Worm (Caenorhabditis elegans): ENCODE data around the gene srt-67.

Gene srt-67

DNA sequence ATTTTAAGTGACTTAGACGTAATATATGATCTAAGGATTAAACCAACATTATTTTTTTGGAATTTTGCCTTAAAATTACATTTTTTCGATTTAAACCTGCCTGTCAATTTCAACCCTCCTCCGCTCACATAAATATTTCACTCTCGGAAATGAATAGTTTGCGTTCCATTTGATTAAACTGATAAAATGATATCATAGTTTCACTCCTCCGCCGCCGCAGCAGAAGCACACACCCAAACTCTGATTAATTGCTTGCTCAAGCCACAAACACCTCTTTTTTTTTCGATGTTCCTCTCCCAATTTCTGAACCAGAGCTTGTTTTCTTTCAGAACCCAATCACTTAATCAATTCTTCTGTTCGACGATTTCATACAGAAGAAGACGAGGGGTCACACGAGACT is 34.2 kb downstream of the srt-67 start, which contains the start of gene Y49G5B.1:
Gene Y49G5B.1, plus strand, starts transcription at position 324 of the 400 bp plus-strand sequence.
- no peak for TF ChIP-seq nhr-76 (tag; optimal IDR thresholded peaks at IDR 0.05)
- no peak for TF ChIP-seq grh-1 (GFP tag; IDR thresholded peaks at IDR 0.05)
- no peak for TF ChIP-seq unc-130 (tag; optimal IDR thresholded peaks at IDR 0.05)
- no peak for TF ChIP-seq efl-1 (optimal IDR thresholded peaks at IDR 0.05)
- TF ChIP-seq efl-1 (GFP tag; optimal IDR thresholded peaks at IDR 0.05 in 1 of 2), result no peak
- TF ChIP-seq lin-15B (tag; optimal IDR thresholded peaks at IDR 0.05), result no peak
- TF ChIP-seq fkh-10 (GFP tag; optimal IDR thresholded peaks at IDR 0.05), result no peak
- no peak for TF ChIP-seq mef-2 (tag; optimal IDR thresholded peaks at IDR 0.05)
- no peak for TF ChIP-seq ama-1 (optimal IDR thresholded peaks at IDR 0.05)
- TF ChIP-seq unc-30 (tag; optimal IDR thresholded peaks at IDR 0.05), result no peak
- TF ChIP-seq unc-86 (tag; optimal IDR thresholded peaks at IDR 0.05), result no peak
- TF ChIP-seq xbp-1 (tag; optimal IDR thresholded peaks at IDR 0.05), result no peak
- TF ChIP-seq dpl-1 (GFP tag; optimal IDR thresholded peaks at IDR 0.05), result no peak
- TF ChIP-seq snpc-4 (tag; optimal IDR thresholded peaks at IDR 0.05), result no peak
- TF ChIP-seq nhr-77 (tag; optimal IDR thresholded peaks at IDR 0.05), result no peak
- TF ChIP-seq nhr-11 (tag; optimal IDR thresholded peaks at IDR 0.05), result no peak
- no peak for TF ChIP-seq jun-1 (tag; optimal IDR thresholded peaks at IDR 0.05)
- no peak for TF ChIP-seq nhr-28 (tag; optimal IDR thresholded peaks at IDR 0.05)

DNA sequence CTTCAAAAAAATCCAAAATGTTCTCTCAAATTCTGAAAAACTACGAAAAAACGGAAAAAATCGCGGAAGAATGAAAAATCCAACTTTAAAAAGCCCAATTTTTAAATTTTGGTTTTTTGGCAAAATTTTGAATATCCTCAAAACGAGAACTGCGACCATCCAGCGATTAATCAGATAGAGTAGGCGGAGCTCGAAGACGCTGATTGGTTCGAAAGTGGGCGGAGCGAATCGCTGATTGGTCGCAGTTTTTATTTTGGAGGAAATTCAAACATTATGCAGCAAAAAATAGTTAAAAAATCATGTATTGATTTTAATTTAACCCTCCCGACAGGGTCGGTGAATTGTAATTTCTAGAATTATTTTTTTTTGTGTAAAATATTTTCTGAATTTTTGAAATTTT is 43.6 kb downstream of the srt-67 start:
- TF ChIP-seq efl-1 (optimal IDR thresholded peaks at IDR 0.05) (no peak), efl-1 (GFP tag; optimal IDR thresholded peaks at IDR 0.05 in 1 of 2) (peak in 1 of 2 experiments; percentile 16), pqm-1 (tag; optimal IDR thresholded peaks at IDR 0.05) (no peak), nhr-19 (GFP tag; conservative IDR thresholded peaks at IDR 0.05) (no peak), nhr-85 (tag) (peak; percentile 27), nhr-28 (tag; optimal IDR thresholded peaks at IDR 0.05) (no peak), Y116A8C.19 (tag; optimal IDR thresholded peaks at IDR 0.05; ENCODE audit: borderline replicate concordance) (no peak), lin-14 (GFP tag; optimal IDR thresholded peaks at IDR 0.05) (no peak)

Measured in whole organism, L1 larva.